Fruit fly (Drosophila melanogaster) whole organism, embryonic: ENCODE data around the gene CG44000.

Experiments used
- Adf1 ChIP-seq: fragments of 200-800 bp; sonication (Bioruptor generic); IDR thresholded peaks from 2 replicates; pipeline ENCODE4 v1.3.6; 2022; ENCODE audit warnings: missing biosample characterization, missing genetic modification characterization
- Bdp1 ChIP-seq: fragments of 200-800 bp; sonication (Bioruptor generic); optimal IDR thresholded peaks from 3 replicates; lab custom pipeline; 2016; ENCODE audit warnings: missing biosample characterization, missing genetic modification characterization
- C15 ChIP-seq: fragments of 200-800 bp; sonication (Bioruptor generic); IDR thresholded peaks from 3 replicates; pipeline ENCODE4 v1.3.6; 2022; ENCODE audit warnings: missing biosample characterization, missing genetic modification characterization
- CG10209 ChIP-seq: fragments of 200-800 bp; sonication (Bioruptor generic); optimal IDR thresholded peaks from 3 replicates; lab custom pipeline; 2017; ENCODE audit warnings: missing biosample characterization, mild to moderate bottlenecking, missing genetic modification characterization, missing genetic modification reagents
- CG10267 ChIP-seq: fragments of 200-800 bp; sonication (Bioruptor generic); optimal IDR thresholded peaks from 2 replicates; lab custom pipeline; 2018; ENCODE audit warnings: missing biosample characterization, mild to moderate bottlenecking, missing genetic modification characterization, moderate library complexity
- CG10274 ChIP-seq: fragments of 200-800 bp; sonication (Bioruptor generic); optimal IDR thresholded peaks from 3 replicates; lab custom pipeline; 2017; ENCODE audit warnings: missing biosample characterization, mild to moderate bottlenecking, missing genetic modification characterization
- CG11695 ChIP-seq: fragments of 200-800 bp; sonication (Bioruptor generic); IDR thresholded peaks from 3 replicates; pipeline ENCODE4 v1.3.6; 2022; ENCODE audit warnings: missing biosample characterization, missing genetic modification characterization
- CG13775 ChIP-seq: fragments of 200-800 bp; sonication (Bioruptor generic); optimal IDR thresholded peaks from 3 replicates; lab custom pipeline; 2017; ENCODE audit warnings: missing biosample characterization, mild to moderate bottlenecking, missing genetic modification characterization
- CG15269 ChIP-seq: fragments of 200-800 bp; sonication (Bioruptor generic); optimal IDR thresholded peaks from 2 replicates; lab custom pipeline; 2018; ENCODE audit warnings: missing biosample characterization, mild to moderate bottlenecking, missing genetic modification characterization, moderate library complexity
- CG15514 ChIP-seq: fragments of 200-800 bp; sonication (Bioruptor generic); optimal IDR thresholded peaks from 3 replicates; lab custom pipeline; 2017; ENCODE audit warnings: missing biosample characterization, missing genetic modification characterization, mild to moderate bottlenecking, moderate library complexity, missing genetic modification reagents
- CG17359 ChIP-seq: fragments of 200-800 bp; sonication (Bioruptor generic); optimal IDR thresholded peaks from 3 replicates; lab custom pipeline; 2018; ENCODE audit warnings: missing biosample characterization, mild to moderate bottlenecking, missing genetic modification characterization, moderate library complexity
- CG17568 ChIP-seq: fragments of 200-800 bp; sonication (Bioruptor generic); optimal IDR thresholded peaks from 2 replicates; lab custom pipeline; 2018; ENCODE audit warnings: missing biosample characterization, mild to moderate bottlenecking, missing genetic modification characterization, moderate library complexity
- CG18764 ChIP-seq: fragments of 200-800 bp; sonication (Bioruptor generic); optimal IDR thresholded peaks from 3 replicates; lab custom pipeline; 2016; ENCODE audit warnings: missing biosample characterization, missing genetic modification characterization
- CG2199 ChIP-seq: fragments of 200-800 bp; sonication (Bioruptor generic); IDR thresholded peaks from 3 replicates; pipeline ENCODE4 v1.3.6; 2022; ENCODE audit warnings: missing biosample characterization, missing genetic modification characterization
- CG30431 ChIP-seq: fragments of 200-800 bp; sonication (Bioruptor generic); optimal IDR thresholded peaks from 2 replicates; lab custom pipeline; 2017; ENCODE audit warnings: missing biosample characterization, missing genetic modification characterization
- CG31224 ChIP-seq: fragments of 200-800 bp; sonication (Bioruptor generic); IDR thresholded peaks from 2 replicates; pipeline ENCODE4 v1.3.6; 2022; ENCODE audit warnings: missing biosample characterization, missing genetic modification characterization
- CG5953 ChIP-seq: fragments of 200-800 bp; sonication (Bioruptor generic); IDR thresholded peaks from 2 replicates; pipeline ENCODE4 v1.3.6; 2022; ENCODE audit warnings: missing biosample characterization, missing genetic modification characterization
- CG9876 ChIP-seq: fragments of 200-800 bp; sonication (Bioruptor generic); optimal IDR thresholded peaks from 2 replicates; lab custom pipeline; 2016; ENCODE audit warnings: missing biosample characterization, missing genetic modification characterization
- CHES-1-like ChIP-seq: fragments of 200-800 bp; sonication (Bioruptor generic); optimal IDR thresholded peaks from 2 replicates; lab custom pipeline; 2016; ENCODE audit warnings: missing biosample characterization, missing genetic modification characterization
- Dad ChIP-seq: fragments of 200-800 bp; sonication (Bioruptor generic); optimal IDR thresholded peaks from 3 replicates; lab custom pipeline; 2016; ENCODE audit warnings: missing biosample characterization, missing genetic modification characterization
- Dbx ChIP-seq: fragments of 200-800 bp; sonication (Bioruptor generic); IDR thresholded peaks from 3 replicates; pipeline ENCODE4 v1.3.6; 2022; ENCODE audit warnings: missing biosample characterization, missing genetic modification characterization
- Dip3 ChIP-seq: fragments of 200-800 bp; sonication (Bioruptor generic); optimal IDR thresholded peaks from 3 replicates; lab custom pipeline; 2016; ENCODE audit warnings: missing biosample characterization, missing genetic modification characterization
- Fer3 ChIP-seq: fragments of 200-800 bp; sonication (Bioruptor generic); optimal IDR thresholded peaks from 2 replicates; lab custom pipeline; 2018; ENCODE audit warnings: missing biosample characterization, mild to moderate bottlenecking, missing genetic modification characterization, moderate library complexity
- Hand ChIP-seq: fragments of 200-800 bp; sonication (Bioruptor generic); optimal IDR thresholded peaks from 2 replicates; lab custom pipeline; 2017; ENCODE audit warnings: mild to moderate bottlenecking, missing biosample characterization, missing genetic modification reagents, missing genetic modification characterization
- Myb ChIP-seq: fragments of 200-800 bp; sonication (Bioruptor generic); optimal IDR thresholded peaks from 2 replicates; lab custom pipeline; 2016; ENCODE audit warnings: missing biosample characterization, missing genetic modification characterization
- Sin3A ChIP-seq: fragments of >200 bp; optimal IDR thresholded peaks from 2 replicates; lab custom pipeline; 2018
- Sox100B ChIP-seq: fragments of 200-800 bp; sonication (Bioruptor generic); optimal IDR thresholded peaks from 3 replicates; lab custom pipeline; 2018; ENCODE audit warnings: missing biosample characterization, mild to moderate bottlenecking, missing genetic modification characterization
- YL-1 ChIP-seq: fragments of 200-800 bp; sonication (Bioruptor generic); optimal IDR thresholded peaks from 3 replicates; lab custom pipeline; 2017; ENCODE audit warnings: missing biosample characterization, mild to moderate bottlenecking, missing genetic modification characterization
- ara ChIP-seq: fragments of 200-800 bp; sonication (Bioruptor generic); IDR thresholded peaks from 2 replicates; pipeline ENCODE4 v1.3.6; 2022; ENCODE audit warnings: missing biosample characterization, missing genetic modification characterization
- chn ChIP-seq: fragments of 200-800 bp; sonication (Bioruptor generic); optimal IDR thresholded peaks from 2 replicates; lab custom pipeline; 2016; ENCODE audit warnings: missing biosample characterization, missing genetic modification characterization
- dmrt99B ChIP-seq: fragments of 200-800 bp; sonication (Bioruptor generic); optimal IDR thresholded peaks from 2 replicates; lab custom pipeline; 2018; ENCODE audit warnings: missing biosample characterization, mild to moderate bottlenecking, missing genetic modification characterization, moderate library complexity
- ems ChIP-seq: fragments of 200-800 bp; sonication (Bioruptor generic); optimal IDR thresholded peaks from 3 replicates; lab custom pipeline; 2016; ENCODE audit warnings: missing biosample characterization, missing genetic modification characterization
- fd102C ChIP-seq: fragments of 200-800 bp; sonication (Bioruptor generic); optimal IDR thresholded peaks from 2 replicates; lab custom pipeline; 2018; ENCODE audit warnings: missing biosample characterization, mild to moderate bottlenecking, missing genetic modification characterization, moderate library complexity
- grn ChIP-seq: fragments of 200-800 bp; sonication (Bioruptor generic); optimal IDR thresholded peaks from 3 replicates; lab custom pipeline; 2017; ENCODE audit warnings: missing biosample characterization, missing genetic modification characterization
- her ChIP-seq: fragments of 200-800 bp; sonication (Bioruptor generic); optimal IDR thresholded peaks from 2 replicates; lab custom pipeline; 2016; ENCODE audit warnings: missing biosample characterization, missing genetic modification characterization
- hkb ChIP-seq, 2 experiments: fragments of 200-800 bp in 1 of 2; fragments of >200 bp in 1 of 2; sonication (Bioruptor generic) in 1 of 2; IDR thresholded peaks in 1 of 2; optimal IDR thresholded peaks in 1 of 2; 2 replicates each; pipeline versions ENCODE4 v1.3.6 to Lab custom; 2017 to 2022; ENCODE audit warnings: missing biosample characterization in 1 of 2, missing genetic modification characterization in 1 of 2
- lola ChIP-seq, 3 experiments: fragments of >200 bp in 2 of 3; fragments of 200-800 bp in 1 of 3; sonication (Bioruptor generic) in 1 of 3; optimal IDR thresholded peaks; 2 replicates each; lab custom pipeline; 2017 to 2019; ENCODE audit warnings: missing biosample characterization in 3 of 3, missing genetic modification characterization in 3 of 3, mild to moderate bottlenecking in 1 of 3, moderate library complexity in 1 of 3
- mam ChIP-seq: fragments of 200-800 bp; sonication (Bioruptor generic); optimal IDR thresholded peaks from 3 replicates; lab custom pipeline; 2016; ENCODE audit warnings: missing biosample characterization, missing genetic modification characterization
- mirr ChIP-seq: fragments of 200-800 bp; sonication (Bioruptor generic); optimal IDR thresholded peaks from 3 replicates; lab custom pipeline; 2018; ENCODE audit warnings: missing biosample characterization, mild to moderate bottlenecking, missing genetic modification characterization
- oc ChIP-seq: fragments of 200-800 bp; sonication (Bioruptor generic); optimal IDR thresholded peaks from 2 replicates; lab custom pipeline; 2018; ENCODE audit warnings: missing biosample characterization, mild to moderate bottlenecking, missing genetic modification characterization, moderate library complexity
- onecut ChIP-seq: fragments of 200-800 bp; sonication (Bioruptor generic); IDR thresholded peaks from 2 replicates; pipeline ENCODE4 v1.3.6; 2022; ENCODE audit warnings: missing biosample characterization, missing genetic modification characterization
- pros ChIP-seq: fragments of 200-800 bp; sonication (Bioruptor generic); optimal IDR thresholded peaks from 3 replicates; lab custom pipeline; 2019; ENCODE audit warnings: missing biosample characterization, mild to moderate bottlenecking, missing genetic modification characterization, moderate library complexity
- shn ChIP-seq: fragments of 200-800 bp; sonication (Bioruptor generic); optimal IDR thresholded peaks from 3 replicates; lab custom pipeline; 2016; ENCODE audit warnings: missing biosample characterization, missing genetic modification characterization
- sima ChIP-seq: fragments of 200-800 bp; sonication (Bioruptor generic); optimal IDR thresholded peaks from 2 replicates; lab custom pipeline; 2016; ENCODE audit warnings: missing biosample characterization, missing genetic modification characterization
- sna ChIP-seq: fragments of 200-800 bp; sonication (Bioruptor generic); IDR thresholded peaks from 2 replicates; pipeline ENCODE4 v1.3.6; 2022; ENCODE audit warnings: missing biosample characterization, missing genetic modification characterization; ENCODE audit not compliant: partially characterized antibody
- tio ChIP-seq: fragments of 200-800 bp; sonication (Bioruptor generic); optimal IDR thresholded peaks from 2 replicates; lab custom pipeline; 2017; ENCODE audit warnings: missing biosample characterization, missing genetic modification characterization, inconsistent platforms
- toy ChIP-seq: fragments of 200-800 bp; sonication (Bioruptor generic); IDR thresholded peaks from 2 replicates; pipeline ENCODE4 v1.3.6; 2022; ENCODE audit warnings: missing biosample characterization, missing genetic modification characterization
- zfh1 ChIP-seq: fragments of 200-800 bp; sonication (Bioruptor generic); IDR thresholded peaks from 3 replicates; pipeline ENCODE4 v1.3.6; 2022; ENCODE audit warnings: missing biosample characterization, missing genetic modification characterization

Gene CG44000

DNA sequence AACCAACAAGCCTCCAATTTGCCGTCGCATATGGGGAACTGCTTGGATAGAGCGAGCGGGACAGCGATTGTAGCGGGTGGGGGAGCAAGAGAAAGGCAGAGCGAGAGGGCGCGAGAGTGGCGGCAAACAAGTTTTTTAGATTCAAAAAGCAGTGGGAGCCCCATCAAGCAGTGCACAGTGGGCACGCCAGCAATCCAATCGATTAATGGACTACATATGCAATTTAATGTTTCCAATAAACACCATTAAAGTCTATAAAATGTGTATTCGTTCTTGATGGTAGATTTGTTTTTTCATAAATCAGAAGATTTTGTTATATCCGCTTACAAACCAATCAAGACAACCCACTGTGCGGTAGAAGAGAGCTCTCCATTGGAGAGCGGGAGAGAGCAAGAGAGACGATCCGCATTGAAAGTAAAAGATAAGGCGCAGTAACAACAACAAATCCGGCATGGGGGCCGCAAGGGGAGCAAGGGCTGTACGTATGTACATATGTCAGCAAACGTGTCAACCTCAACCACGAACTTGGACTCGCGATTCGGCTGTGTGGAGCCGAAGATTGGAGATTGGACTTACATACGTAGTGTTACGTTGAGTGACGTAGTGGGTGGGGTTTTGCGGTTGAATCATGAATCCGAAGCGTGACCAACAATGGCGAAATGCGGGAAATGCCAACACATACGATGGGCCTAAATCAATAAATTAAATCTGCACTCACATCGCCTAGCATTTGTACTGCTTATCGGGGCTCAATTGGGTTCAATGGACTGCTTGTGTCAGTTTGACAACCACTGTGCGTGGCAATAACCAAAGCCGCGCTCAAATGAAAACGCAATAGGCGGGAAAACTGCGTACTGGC, 45.4 kb upstream of the CG44000 start (continued):
- TF ChIP-seq Dip3 (GFP tag; lab: Kevin White, UChicago) (peak; percentile 99), CG5953 (GFP tag; lab: Robert Waterston, UW) (peak; percentile 99), mam (GFP tag; lab: Kevin White, UChicago) (peak; percentile 99), Sin3A (lab: Kevin White, UChicago) (no peak), CG31224 (GFP tag; lab: Robert Waterston, UW) (peak; percentile 97), YL-1 (GFP tag; lab: Kevin White, UChicago) (peak; percentile 97), shn (GFP tag; lab: Kevin White, UChicago) (peak; percentile 100), zfh1 (GFP tag; lab: Robert Waterston, UW) (peak; percentile 100), CG17568 (GFP tag; lab: Kevin White, UChicago) (peak; percentile 97), dmrt99B (tag; lab: Kevin White, UChicago) (peak; percentile 99), Bdp1 (GFP tag; lab: Kevin White, UChicago) (peak; percentile 94), Dbx (GFP tag; lab: Robert Waterston, UW) (peak; percentile 99), mirr (GFP tag; lab: Kevin White, UChicago) (peak; percentile 99), ara (GFP tag; lab: Robert Waterston, UW) (peak; percentile 99), CG15514 (GFP tag; lab: Kevin White, UChicago) (peak; percentile 93), CG18764 (GFP tag; lab: Kevin White, UChicago) (peak; percentile 99), CG9876 (GFP tag; lab: Kevin White, UChicago) (peak; percentile 99), Adf1 (GFP tag; lab: Robert Waterston, UW) (peak; percentile 87), ems (GFP tag; lab: Kevin White, UChicago) (peak; percentile 99), CG10209 (peak; percentile 99), grn (GFP tag; lab: Kevin White, UChicago) (peak; percentile 94), toy (peak; percentile 95), CHES-1-like (peak; percentile 99), Dad (peak; percentile 99), CG10267 (peak; percentile 96), CG30431 (GFP tag; lab: Kevin White, UChicago) (peak; percentile 99), fd102C (GFP tag; lab: Kevin White, UChicago) (peak; percentile 78), CG15269 (tag; lab: Kevin White, UChicago) (peak; percentile 99), Myb (GFP tag; lab: Kevin White, UChicago) (peak; percentile 94), her (GFP tag; lab: Kevin White, UChicago) (peak; percentile 97), chn (GFP tag; lab: Kevin White, UChicago) (peak; percentile 99), pros (peak; percentile 79), onecut (peak; percentile 97), CG11695 (GFP tag; lab: Robert Waterston, UW) (peak; percentile 98), C15 (GFP tag; lab: Robert Waterston, UW) (peak; percentile 97), Hand (GFP tag; lab: Kevin White, UChicago) (peak; percentile 94), Sox100B (peak; percentile 97), CG2199 (GFP tag; lab: Robert Waterston, UW) (peak; percentile 99), sima (GFP tag; lab: Kevin White, UChicago) (peak; percentile 97), CG10274 (peak; percentile 94), sna (peak; percentile 52; the same call in 1 of the 2 replicates), oc (tag; lab: Kevin White, UChicago) (peak; percentile 99), lola (GFP tag; optimal IDR thresholded peaks at IDR 0.05; lab: Kevin White, UChicago) (peak in 1 of 3 experiments; percentile 98), CG13775 (peak; percentile 99), tio (GFP tag; lab: Kevin White, UChicago) (peak; percentile 99), Fer3 (tag; lab: Kevin White, UChicago) (peak; percentile 99), CG17359 (tag; lab: Kevin White, UChicago) (peak; percentile 99), hkb (optimal IDR thresholded peaks at IDR 0.05; lab: Kevin White, UChicago) (peak; percentile 95), hkb (GFP tag; IDR thresholded peaks at IDR 0.05; lab: Robert Waterston, UW) (peak; percentile 99)
